Worm (Caenorhabditis elegans) whole organism, L2 larva: ENCODE data around the gene nmad-1.

Experiments used
- ama-1 ChIP-seq: fragments of 150-350 bp; optimal IDR thresholded peaks from 2 replicates; lab custom pipeline; 2018; ENCODE audit warnings: inconsistent platforms
- elt-1 ChIP-seq: fragments of 150-350 bp; optimal IDR thresholded peaks from 2 replicates; lab custom pipeline; 2014; ENCODE audit warnings: missing biosample characterization, missing genetic modification characterization
- sma-9 ChIP-seq, 2 experiments: fragments of 150-350 bp in 1 of 2; sonication (generic microtip) in 1 of 2; optimal IDR thresholded peaks; 2 replicates each; lab custom pipeline; 2014 to 2016; ENCODE audit warnings: missing genetic modification characterization in 2 of 2, mild to moderate bottlenecking in 1 of 2, missing biosample characterization in 1 of 2, missing compliant biosample characterization in 1 of 2, missing genetic modification reagents in 1 of 2, moderate library complexity in 1 of 2

DNA sequence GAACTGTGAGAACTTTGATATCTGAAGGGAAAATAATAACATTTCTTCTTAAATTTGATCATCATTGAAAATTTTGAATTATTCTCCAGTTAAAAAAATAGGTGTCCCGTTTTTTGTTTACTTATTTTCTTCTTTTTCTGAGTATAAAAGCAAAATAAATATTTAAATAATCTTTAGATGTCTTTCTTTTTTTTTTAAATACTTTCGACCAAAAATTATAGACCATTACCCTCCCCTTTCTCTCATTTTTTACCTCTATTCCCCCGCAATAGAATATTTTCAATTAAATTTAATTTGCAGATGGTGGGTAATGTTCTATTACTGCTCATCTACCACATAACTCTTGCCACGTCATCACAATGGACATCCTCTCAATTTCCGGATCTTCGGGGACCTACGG, 19.0 kb upstream of the nmad-1 start, which contains the start of gene molo-1:
- no peak for TF ChIP-seq sma-9 (GFP tag; optimal IDR thresholded peaks at IDR 0.05; lab: Kevin White, UChicago)
- TF ChIP-seq sma-9 (tag; optimal IDR thresholded peaks at IDR 0.05; lab: Kevin White, UChicago) = no peak
- no peak for TF ChIP-seq ama-1
- no peak for TF ChIP-seq elt-1 (tag; lab: Kevin White, UChicago)
